Fruit fly (Drosophila melanogaster): ENCODE measurements around the gene Grl65a.

Gene Grl65a

dm6 chr3L:6705865-6706264 is 38.2 kb upstream of the Grl65a start (continued):
- TF ChIP-seq CG34422 (GFP tag; IDR thresholded peaks at IDR 0.05) = peak; percentile 64; the same call in 1 of the 3 replicates
- TF ChIP-seq CG30403 (GFP tag; optimal IDR thresholded peaks at IDR 0.05) = peak; percentile 59
- TF ChIP-seq ara (GFP tag; IDR thresholded peaks at IDR 0.05) = no peak
- no peak for TF ChIP-seq CG18011 (GFP tag; optimal IDR thresholded peaks at IDR 0.05)
- peak; percentile 69 for TF ChIP-seq ttk (GFP tag; IDR thresholded peaks at IDR 0.05)
- no peak for TF ChIP-seq gfzf (GFP tag; optimal IDR thresholded peaks at IDR 0.05)
- TF ChIP-seq Stat92E (GFP tag; optimal IDR thresholded peaks at IDR 0.05) = no peak
- no peak for TF ChIP-seq br (optimal IDR thresholded peaks at IDR 0.05)
- no peak for TF ChIP-seq CG9797 (GFP tag; optimal IDR thresholded peaks at IDR 0.05)
- peak; percentile 50 for TF ChIP-seq CG15601 (tag; optimal IDR thresholded peaks at IDR 0.05)
- peak; percentile 28 for TF ChIP-seq CG13775 (GFP tag; optimal IDR thresholded peaks at IDR 0.05)
- TF ChIP-seq Hsf (GFP tag; optimal IDR thresholded peaks at IDR 0.05) = peak; percentile 31
- no peak for TF ChIP-seq sima (GFP tag; optimal IDR thresholded peaks at IDR 0.05)
- TF ChIP-seq CG9817 (tag; optimal IDR thresholded peaks at IDR 0.05) = peak; percentile 50
- peak; percentile 23 for TF ChIP-seq CG4707 (GFP tag; optimal IDR thresholded peaks at IDR 0.05)
- TF ChIP-seq CG31365 (tag; optimal IDR thresholded peaks at IDR 0.05) = no peak
- peak; percentile 35; the same call in 1 of the 2 replicates for TF ChIP-seq sob (GFP tag; IDR thresholded peaks at IDR 0.05)
- TF ChIP-seq slou (GFP tag; optimal IDR thresholded peaks at IDR 0.05) = no peak
- no peak for TF ChIP-seq Jarid2 (GFP tag; optimal IDR thresholded peaks at IDR 0.05)
- 0 out of 2 replicates have a peak, but pooled peaks have one; percentile 10 for TF ChIP-seq CG11247 (GFP tag; IDR thresholded peaks at IDR 0.05)
- TF ChIP-seq ATbp (GFP tag; optimal IDR thresholded peaks at IDR 0.05) = peak; percentile 61
- TF ChIP-seq Sox100B (GFP tag; optimal IDR thresholded peaks at IDR 0.05) = peak; percentile 69
- TF ChIP-seq Fer1 (GFP tag; optimal IDR thresholded peaks at IDR 0.05) = peak; percentile 54
- TF ChIP-seq YL-1 (GFP tag; optimal IDR thresholded peaks at IDR 0.05) = no peak
- peak; percentile 35 for TF ChIP-seq run (tag; optimal IDR thresholded peaks at IDR 0.05)
- peak; percentile 13 for TF ChIP-seq CG3281 (GFP tag; optimal IDR thresholded peaks at IDR 0.05)
- no peak for TF ChIP-seq CG31388 (GFP tag; optimal IDR thresholded peaks at IDR 0.05)
- TF ChIP-seq ap (GFP tag; IDR thresholded peaks at IDR 0.05) = peak; percentile 25; the same call in 1 of the 2 replicates
- peak; percentile 77 for TF ChIP-seq dmrt99B (tag; optimal IDR thresholded peaks at IDR 0.05)
- no peak for TF ChIP-seq CG8478 (optimal IDR thresholded peaks at IDR 0.05)
- TF ChIP-seq CG9215 (GFP tag; IDR thresholded peaks at IDR 0.05) = no peak
- no peak for TF ChIP-seq bbx (GFP tag; IDR thresholded peaks at IDR 0.05; ENCODE audit: partially characterized antibody)
- TF ChIP-seq CG6813 (GFP tag; optimal IDR thresholded peaks at IDR 0.05) = peak; percentile 24
- peak in 1 of 2 experiments; percentile 64 for TF ChIP-seq Hr78 (GFP tag; optimal IDR thresholded peaks at IDR 0.05)
- no peak for TF ChIP-seq Optix (GFP tag; IDR thresholded peaks at IDR 0.05)
- TF ChIP-seq Neu2 (GFP tag; optimal IDR thresholded peaks at IDR 0.05; ENCODE audit: borderline replicate concordance) = no peak
- TF ChIP-seq sens (GFP tag) = peak; percentile 91
- TF ChIP-seq tna (GFP tag; IDR thresholded peaks at IDR 0.05; ENCODE audit: partially characterized antibody) = no peak
- TF ChIP-seq CG32772 (GFP tag; IDR thresholded peaks at IDR 0.05) = peak; percentile 61
- TF ChIP-seq scrt (GFP tag; optimal IDR thresholded peaks at IDR 0.05) = peak; percentile 48
- TF ChIP-seq sens-2 (GFP tag; IDR thresholded peaks at IDR 0.05) = 0 out of 2 replicates have a peak, but pooled peaks have one; percentile 31
- TF ChIP-seq Lhr (GFP tag; optimal IDR thresholded peaks at IDR 0.05) = peak; percentile 3
- TF ChIP-seq CG3065 (GFP tag; optimal IDR thresholded peaks at IDR 0.05) = no peak
- TF ChIP-seq Atf6 (GFP tag; IDR thresholded peaks at IDR 0.05) = peak; percentile 35; the same call in 1 of the 2 replicates
- TF ChIP-seq Ssrp (tag; optimal IDR thresholded peaks at IDR 0.05) = peak; percentile 64
- TF ChIP-seq ewg (GFP tag; optimal IDR thresholded peaks at IDR 0.05) = peak; percentile 32
- no peak for TF ChIP-seq NC2β (GFP tag; optimal IDR thresholded peaks at IDR 0.05)
- TF ChIP-seq CG13123 (GFP tag; optimal IDR thresholded peaks at IDR 0.05) = peak; percentile 12
- TF ChIP-seq gsb-n (tag; optimal IDR thresholded peaks at IDR 0.05) = peak; percentile 11
- peak; percentile 77 for TF ChIP-seq dysf (GFP tag; IDR thresholded peaks at IDR 0.05)
- TF ChIP-seq CG2199 (GFP tag; IDR thresholded peaks at IDR 0.05) = 0 out of 3 replicates have a peak, but pooled peaks have one; percentile 45
